Fruit fly (Drosophila melanogaster) S2 (cell line): ENCODE measurements around the gene CG11638.

ENCODE experiments used
- CG8478 ChIP-seq: fragments of >200 bp; optimal IDR thresholded peaks from 2 replicates; lab custom pipeline; 2018
- CTCF ChIP-seq, 2 experiments: fragments of >200 bp; optimal IDR thresholded peaks; 2 replicates each; lab custom pipeline; 2018

The CG11638 gene

dm6 chrX:1026511-1026910 is at the start of gene CG11638, which contains the start of the genes CG32814 and CG3021:
CG11638 (minus strand) TSS chrX:1026703.
CG32814 (minus strand) TSS chrX:1026700.
CG3021 (plus strand) TSS chrX:1026791.
- TF ChIP-seq CTCF (optimal IDR thresholded peaks at IDR 0.05; lab: Kevin White, UChicago) = peak in 1 of 2 experiments; percentile 13
- no peak for TF ChIP-seq CG8478 (lab: Kevin White, UChicago)

dm6 chrX:1063143-1063542 is 36.6 kb upstream of the CG11638 start:
- TF ChIP-seq CTCF (optimal IDR thresholded peaks at IDR 0.05; lab: Kevin White, UChicago) (no peak), CG8478 (lab: Kevin White, UChicago) (no peak)

- no peak for TF ChIP-seq CG8478 (lab: Kevin White, UChicago)
- TF ChIP-seq CTCF (optimal IDR thresholded peaks at IDR 0.05; lab: Kevin White, UChicago) = no peak
Observed at dm6 chrX:1056338-1056737, 29.8 kb upstream of the CG11638 start.

dm6 chrX:1052684-1053389 is 26.3 kb upstream of the CG11638 start:
- TF ChIP-seq CG8478 (lab: Kevin White, UChicago) (no peak), CTCF (optimal IDR thresholded peaks at IDR 0.05; lab: Kevin White, UChicago) (no peak)

- TF ChIP-seq CTCF (optimal IDR thresholded peaks at IDR 0.05; lab: Kevin White, UChicago) (no peak), CG8478 (lab: Kevin White, UChicago) (no peak)
Observed at dm6 chrX:1051251-1051629, 24.7 kb upstream of the CG11638 start, which contains the start of gene CG14629. CG14629 (plus strand) TSS chrX:1051525.

- TF ChIP-seq CG8478 (lab: Kevin White, UChicago) = no peak
- no peak for TF ChIP-seq CTCF (optimal IDR thresholded peaks at IDR 0.05; lab: Kevin White, UChicago)
Observed at dm6 chrX:1050617-1051250, 24.2 kb upstream of the CG11638 start.

dm6 chrX:1047695-1048094 is 21.2 kb upstream of the CG11638 start:
- TF ChIP-seq CG8478 (lab: Kevin White, UChicago) = no peak
- no peak for TF ChIP-seq CTCF (optimal IDR thresholded peaks at IDR 0.05; lab: Kevin White, UChicago)

dm6 chrX:1045924-1046323 is 19.4 kb upstream of the CG11638 start, which contains the start of gene CG42259:
CG42259 (plus strand) TSS chrX:1046224.
- TF ChIP-seq CTCF (optimal IDR thresholded peaks at IDR 0.05; lab: Kevin White, UChicago) (no peak), CG8478 (lab: Kevin White, UChicago) (no peak)

- TF ChIP-seq CG8478 (lab: Kevin White, UChicago) = no peak
Observed at dm6 chrX:1041407-1042038, 15.0 kb upstream of the CG11638 start.

dm6 chrX:1033066-1033465 is 6.6 kb upstream of the CG11638 start:
- no peak for TF ChIP-seq CG8478 (lab: Kevin White, UChicago)
- TF ChIP-seq CTCF (optimal IDR thresholded peaks at IDR 0.05; lab: Kevin White, UChicago) = no peak

dm6 chrX:1031196-1031595 is 4.7 kb upstream of the CG11638 start, which contains the start of gene CG14630:
CG14630 (plus strand) TSS chrX:1031496.
- no peak for TF ChIP-seq CTCF (optimal IDR thresholded peaks at IDR 0.05; lab: Kevin White, UChicago)
- no peak for TF ChIP-seq CG8478 (lab: Kevin White, UChicago)

- TF ChIP-seq CG8478 (lab: Kevin White, UChicago) (no peak), CTCF (optimal IDR thresholded peaks at IDR 0.05; lab: Kevin White, UChicago) (peak in 1 of 2 experiments; percentile 28)
Observed at dm6 chrX:1030478-1030877, 4.0 kb upstream of the CG11638 start, which contains the start of the genes Cdc45 and Rpp21. Cdc45 (minus strand) TSS chrX:1030556. Rpp21 (plus strand) TSS chrX:1030758.

- TF ChIP-seq CG8478 (lab: Kevin White, UChicago) (no peak), CTCF (optimal IDR thresholded peaks at IDR 0.05; lab: Kevin White, UChicago) (no peak)
Observed at dm6 chrX:1011543-1012085, 14.9 kb downstream of the CG11638 start, which contains the start of the genes TfIIA-S-2 and CG14631. TfIIA-S-2 (minus strand) TSS chrX:1011643. CG14631 (plus strand) TSS chrX:1012035.

- TF ChIP-seq CTCF (optimal IDR thresholded peaks at IDR 0.05; lab: Kevin White, UChicago) (peak; percentile 74 to 85), CG8478 (lab: Kevin White, UChicago) (no peak)
Observed at dm6 chrX:1009468-1010259, 16.8 kb downstream of the CG11638 start.
